Fruit fly (Drosophila melanogaster) whole organism, wandering third instar larva: ENCODE results near the gene Jhbp16.

Experiments
- br ChIP-seq: fragments of 200-800 bp; sonication (Bioruptor generic); optimal IDR thresholded peaks from 2 replicates; lab custom pipeline; 2016; ENCODE audit warnings: missing biosample characterization, missing genetic modification characterization
- ey ChIP-seq: fragments of 200-800 bp; sonication (Bioruptor generic); optimal IDR thresholded peaks from 2 replicates; lab custom pipeline; 2016; ENCODE audit warnings: missing biosample characterization, missing genetic modification characterization
- lola ChIP-seq: fragments of >200 bp; optimal IDR thresholded peaks from 2 replicates; lab custom pipeline; 2017; ENCODE audit warnings: missing biosample characterization, missing genetic modification characterization
- pan ChIP-seq: fragments of >200 bp; optimal IDR thresholded peaks from 2 replicates; lab custom pipeline; 2017
- woc ChIP-seq: sonication (Bioruptor generic); optimal IDR thresholded peaks from 2 replicates; lab custom pipeline; 2016; ENCODE audit warnings: missing biosample characterization, mild to moderate bottlenecking, missing genetic modification characterization

DNA sequence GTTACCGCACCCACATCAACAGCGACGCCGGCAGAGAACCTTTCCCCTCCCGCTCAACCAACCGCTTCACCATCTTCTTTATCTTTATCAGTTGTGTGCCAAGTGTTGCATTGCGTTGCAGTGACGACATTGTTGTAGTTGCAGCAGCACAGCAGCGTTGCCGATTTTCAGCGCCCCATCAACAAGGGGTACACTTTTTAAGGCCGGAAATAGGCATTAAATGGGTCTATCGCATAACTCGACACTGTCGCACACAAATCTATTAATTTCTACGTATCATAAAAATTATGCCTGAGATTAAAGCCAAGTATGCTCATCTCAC lies 30.4 kb upstream of the Jhbp16 start:
- TF ChIP-seq pan: no peak
- no peak for TF ChIP-seq ey (GFP tag; lab: Kevin White, UChicago)
- no peak for TF ChIP-seq br
- TF ChIP-seq lola: no peak
- TF ChIP-seq woc (GFP tag; lab: Kevin White, UChicago): no peak
